Fruit fly (Drosophila melanogaster) whole organism, embryonic: ENCODE measurements around the gene CG3777.
A peak's percentile ranks its signal among the peaks of the same experiment; 100 is the strongest.

Experiments
- ATbp ChIP-seq: fragments of 200-800 bp; sonication (Bioruptor generic); optimal IDR thresholded peaks from 2 replicates; lab custom pipeline; 2017; ENCODE audit warnings: missing biosample characterization, mild to moderate bottlenecking, missing genetic modification characterization, missing genetic modification reagents
- CG11695 ChIP-seq: fragments of 200-800 bp; sonication (Bioruptor generic); IDR thresholded peaks from 3 replicates; pipeline ENCODE4 v1.3.6; 2022; ENCODE audit warnings: missing biosample characterization, missing genetic modification characterization
- CG12104 ChIP-seq: fragments of 200-800 bp; sonication (Bioruptor generic); optimal IDR thresholded peaks from 3 replicates; lab custom pipeline; 2016; ENCODE audit warnings: missing biosample characterization, missing genetic modification characterization
- CG12659 ChIP-seq: fragments of 200-800 bp; sonication (Bioruptor generic); optimal IDR thresholded peaks from 3 replicates; lab custom pipeline; 2017; ENCODE audit warnings: mild to moderate bottlenecking, missing biosample characterization, missing genetic modification reagents, missing genetic modification characterization
- CG16779 ChIP-seq: fragments of 200-800 bp; sonication (Bioruptor generic); IDR thresholded peaks from 2 replicates; pipeline ENCODE4 v1.3.6; 2022; ENCODE audit warnings: missing biosample characterization, missing genetic modification characterization
- CG18764 ChIP-seq: fragments of 200-800 bp; sonication (Bioruptor generic); optimal IDR thresholded peaks from 3 replicates; lab custom pipeline; 2016; ENCODE audit warnings: missing biosample characterization, missing genetic modification characterization
- CG2199 ChIP-seq: fragments of 200-800 bp; sonication (Bioruptor generic); IDR thresholded peaks from 3 replicates; pipeline ENCODE4 v1.3.6; 2022; ENCODE audit warnings: missing biosample characterization, missing genetic modification characterization
- CG31224 ChIP-seq: fragments of 200-800 bp; sonication (Bioruptor generic); IDR thresholded peaks from 2 replicates; pipeline ENCODE4 v1.3.6; 2022; ENCODE audit warnings: missing biosample characterization, missing genetic modification characterization
- CG4820 ChIP-seq: fragments of 200-800 bp; sonication (Bioruptor generic); optimal IDR thresholded peaks from 3 replicates; lab custom pipeline; 2016; ENCODE audit warnings: missing biosample characterization, missing genetic modification characterization
- CG7372 ChIP-seq: fragments of 200-800 bp; sonication (Bioruptor generic); IDR thresholded peaks from 2 replicates; pipeline ENCODE4 v1.3.6; 2022; ENCODE audit warnings: missing biosample characterization, missing genetic modification characterization
- CG7786 ChIP-seq: fragments of 200-800 bp; sonication (Bioruptor generic); optimal IDR thresholded peaks from 2 replicates; lab custom pipeline; 2016; ENCODE audit warnings: missing biosample characterization, missing genetic modification characterization
- CG9609 ChIP-seq: fragments of 200-800 bp; sonication (Bioruptor generic); optimal IDR thresholded peaks from 3 replicates; lab custom pipeline; 2016; ENCODE audit warnings: missing biosample characterization, missing genetic modification characterization
- Fer3 ChIP-seq: fragments of 200-800 bp; sonication (Bioruptor generic); optimal IDR thresholded peaks from 2 replicates; lab custom pipeline; 2018; ENCODE audit warnings: missing biosample characterization, mild to moderate bottlenecking, missing genetic modification characterization, moderate library complexity
- HHEX ChIP-seq: fragments of 200-800 bp; sonication (Bioruptor generic); optimal IDR thresholded peaks from 3 replicates; lab custom pipeline; 2017; ENCODE audit warnings: missing biosample characterization, mild to moderate bottlenecking, missing genetic modification characterization, missing genetic modification reagents
- Rfx ChIP-seq: fragments of 200-800 bp; sonication (Bioruptor generic); IDR thresholded peaks from 2 replicates; pipeline ENCODE4 v1.3.6; 2022; ENCODE audit warnings: missing biosample characterization, missing genetic modification characterization
- Sox102F ChIP-seq: fragments of 200-800 bp; sonication (Bioruptor generic); optimal IDR thresholded peaks from 2 replicates; lab custom pipeline; 2018; ENCODE audit warnings: missing biosample characterization, mild to moderate bottlenecking, missing genetic modification characterization, moderate library complexity
- YL-1 ChIP-seq: fragments of 200-800 bp; sonication (Bioruptor generic); optimal IDR thresholded peaks from 3 replicates; lab custom pipeline; 2017; ENCODE audit warnings: missing biosample characterization, mild to moderate bottlenecking, missing genetic modification characterization
- ato ChIP-seq: fragments of 200-800 bp; sonication (Bioruptor generic); IDR thresholded peaks from 2 replicates; pipeline ENCODE4 v1.3.6; 2022; ENCODE audit warnings: missing biosample characterization, missing genetic modification characterization; ENCODE audit not compliant: partially characterized antibody
- ci ChIP-seq: fragments of 200-800 bp; sonication (Bioruptor generic); IDR thresholded peaks from 3 replicates; pipeline ENCODE4 v1.3.6; 2022; ENCODE audit warnings: missing biosample characterization, missing genetic modification characterization
- cwo ChIP-seq: fragments of 200-800 bp; sonication (Bioruptor generic); optimal IDR thresholded peaks from 3 replicates; lab custom pipeline; 2017; ENCODE audit warnings: missing biosample characterization, missing genetic modification characterization, mild to moderate bottlenecking, moderate library complexity, missing genetic modification reagents
- fd3F ChIP-seq: fragments of 200-800 bp; sonication (Bioruptor generic); optimal IDR thresholded peaks from 2 replicates; lab custom pipeline; 2018; ENCODE audit warnings: missing biosample characterization, mild to moderate bottlenecking, missing genetic modification characterization, moderate library complexity
- gem ChIP-seq: fragments of 200-800 bp; sonication (Bioruptor generic); optimal IDR thresholded peaks from 2 replicates; lab custom pipeline; 2019; ENCODE audit warnings: missing biosample characterization, mild to moderate bottlenecking, missing genetic modification characterization, moderate library complexity
- insv ChIP-seq, 2 experiments: fragments of 200-800 bp; sonication (Bioruptor generic); optimal IDR thresholded peaks; 3 replicates each; lab custom pipeline; 2016 to 2018; ENCODE audit warnings: missing biosample characterization in 2 of 2, missing genetic modification characterization in 2 of 2
- maf-S ChIP-seq: fragments of 200-800 bp; sonication (Bioruptor generic); optimal IDR thresholded peaks from 2 replicates; lab custom pipeline; 2016; ENCODE audit warnings: missing biosample characterization, missing genetic modification characterization
- mirr ChIP-seq: fragments of 200-800 bp; sonication (Bioruptor generic); optimal IDR thresholded peaks from 3 replicates; lab custom pipeline; 2018; ENCODE audit warnings: missing biosample characterization, mild to moderate bottlenecking, missing genetic modification characterization
- onecut ChIP-seq: fragments of 200-800 bp; sonication (Bioruptor generic); IDR thresholded peaks from 2 replicates; pipeline ENCODE4 v1.3.6; 2022; ENCODE audit warnings: missing biosample characterization, missing genetic modification characterization
- peb ChIP-seq: fragments of 200-800 bp; sonication (Bioruptor generic); IDR thresholded peaks from 2 replicates; pipeline ENCODE4 v1.3.6; 2022; ENCODE audit warnings: missing biosample characterization, missing genetic modification characterization
- ranshi ChIP-seq: fragments of 200-800 bp; sonication (Bioruptor generic); IDR thresholded peaks from 2 replicates; pipeline ENCODE4 v1.3.6; 2022; ENCODE audit warnings: missing biosample characterization, missing genetic modification characterization
- sens ChIP-seq: fragments of 200-800 bp; sonication (Bioruptor generic); peaks from one replicate; lab custom pipeline; 2016; ENCODE audit warnings: missing biosample characterization, missing genetic modification characterization
- slbo ChIP-seq: fragments of 200-800 bp; sonication (Bioruptor generic); IDR thresholded peaks from 2 replicates; pipeline ENCODE4 v1.3.6; 2022; ENCODE audit warnings: missing biosample characterization, missing genetic modification characterization
- sob ChIP-seq: fragments of 200-800 bp; sonication (Bioruptor generic); IDR thresholded peaks from 2 replicates; pipeline ENCODE4 v1.3.6; 2022; ENCODE audit warnings: missing biosample characterization, missing genetic modification characterization
- sug ChIP-seq: fragments of 200-800 bp; optimal IDR thresholded peaks from 2 replicates; lab custom pipeline; 2019; ENCODE audit warnings: missing biosample characterization, mild to moderate bottlenecking, missing genetic modification characterization, moderate library complexity
- tin ChIP-seq: fragments of 200-800 bp; sonication (Bioruptor generic); optimal IDR thresholded peaks from 3 replicates; lab custom pipeline; 2016; ENCODE audit warnings: missing biosample characterization, missing genetic modification characterization
- usp ChIP-seq: fragments of >200 bp; optimal IDR thresholded peaks from 2 replicates; lab custom pipeline; 2017; ENCODE audit warnings: missing biosample characterization, missing genetic modification characterization
- vvl ChIP-seq: fragments of 200-800 bp; sonication (Bioruptor generic); IDR thresholded peaks from 2 replicates; pipeline ENCODE4 v1.3.6; 2022; ENCODE audit warnings: missing biosample characterization, missing genetic modification characterization
- yki ChIP-seq: fragments of >200 bp; optimal IDR thresholded peaks from 3 replicates; lab custom pipeline; 2018
- zen2 ChIP-seq: fragments of 200-800 bp; sonication (Bioruptor generic); IDR thresholded peaks from 3 replicates; pipeline ENCODE4 v1.3.6; 2022; ENCODE audit warnings: missing biosample characterization, missing genetic modification characterization; ENCODE audit not compliant: partially characterized antibody

The CG3777 gene

dm6 chrX:263728-264344 lies 15.7 kb upstream of the CG3777 start, which contains the start of gene CG13377 (continued):
- peak; percentile 58; the same call in 1 of the 3 replicates for TF ChIP-seq ci
- TF ChIP-seq slbo = peak; percentile 57
- TF ChIP-seq onecut (GFP tag; lab: Robert Waterston, UW) = no peak
- TF ChIP-seq sug (tag; lab: Kevin White, UChicago) = no peak
- no peak for TF ChIP-seq ATbp (GFP tag; lab: Kevin White, UChicago)
- TF ChIP-seq Fer3 (tag; lab: Kevin White, UChicago) = peak; percentile 15
- no peak for TF ChIP-seq yki
- TF ChIP-seq vvl = 0 out of 2 replicates have a peak, but pooled peaks have one; percentile 17
- TF ChIP-seq gem = peak; percentile 54
- no peak for TF ChIP-seq mirr (GFP tag; lab: Kevin White, UChicago)
- 0 out of 2 replicates have a peak, but pooled peaks have one; percentile 6 for TF ChIP-seq peb (GFP tag; lab: Robert Waterston, UW)
- TF ChIP-seq fd3F (GFP tag; lab: Kevin White, UChicago) = no peak
- no peak for TF ChIP-seq Sox102F (GFP tag; lab: Kevin White, UChicago)
- TF ChIP-seq cwo (GFP tag; lab: Kevin White, UChicago) = no peak
- TF ChIP-seq zen2 (GFP tag; lab: Robert Waterston, UW) = no peak
- TF ChIP-seq ranshi (GFP tag; lab: Robert Waterston, UW) = peak; percentile 48; the same call in 1 of the 2 replicates
- no peak for TF ChIP-seq CG7786 (GFP tag; lab: Kevin White, UChicago)
- peak; percentile 9 for TF ChIP-seq HHEX (GFP tag; lab: Kevin White, UChicago)
- peak; percentile 8 for TF ChIP-seq CG12659
- TF ChIP-seq, all 482 proteins: peak for 92

- TF ChIP-seq CG2199 (GFP tag; lab: Robert Waterston, UW) = 0 out of 3 replicates have a peak, but pooled peaks have one; percentile 69
- 0 out of 2 replicates have a peak, but pooled peaks have one; percentile 21 for TF ChIP-seq CG31224 (GFP tag; lab: Robert Waterston, UW)
- TF ChIP-seq ci = no peak
- TF ChIP-seq CG7372 (GFP tag; lab: Robert Waterston, UW) = no peak
- no peak for TF ChIP-seq tin (GFP tag; lab: Kevin White, UChicago)
- TF ChIP-seq sens (GFP tag; lab: Kevin White, UChicago) = peak; percentile 56
These were observed 13.8 kb upstream of the CG3777 start for dm6 chrX:265692-266091.

- TF ChIP-seq sob (GFP tag; lab: Robert Waterston, UW) (no peak), ato (GFP tag; lab: Robert Waterston, UW) (no peak), CG12104 (no peak), usp (GFP tag; lab: Kevin White, UChicago) (no peak), insv (GFP tag; optimal IDR thresholded peaks at IDR 0.05; lab: Kevin White, UChicago) (no peak), CG9609 (GFP tag; lab: Kevin White, UChicago) (no peak), CG4820 (GFP tag; lab: Kevin White, UChicago) (no peak), maf-S (GFP tag; lab: Kevin White, UChicago) (no peak), CG18764 (GFP tag; lab: Kevin White, UChicago) (no peak), HHEX (GFP tag; lab: Kevin White, UChicago) (no peak), CG11695 (no peak), CG16779 (GFP tag; lab: Robert Waterston, UW) (no peak), YL-1 (no peak), Rfx (GFP tag; lab: Robert Waterston, UW) (no peak)
These were observed 12.5 kb upstream of the CG3777 start, which contains the start of gene CG13376 for dm6 chrX:266978-267439. CG13376 (minus strand) TSS chrX:267028.
